Fruit fly (Drosophila melanogaster) whole organism, embryonic: Measurements from ENCODE around the gene Ir7g.
A peak's percentile ranks its signal among the peaks of the same experiment; 100 is the strongest.

Source experiments
- Aef1 ChIP-seq: fragments of 200-800 bp; sonication (Bioruptor generic); IDR thresholded peaks from 3 replicates; pipeline ENCODE4 v1.3.6; 2022; ENCODE audit warnings: missing biosample characterization, missing genetic modification characterization
- C15 ChIP-seq: fragments of 200-800 bp; sonication (Bioruptor generic); IDR thresholded peaks from 3 replicates; pipeline ENCODE4 v1.3.6; 2022; ENCODE audit warnings: missing biosample characterization, missing genetic modification characterization
- CG12104 ChIP-seq: fragments of 200-800 bp; sonication (Bioruptor generic); optimal IDR thresholded peaks from 3 replicates; lab custom pipeline; 2016; ENCODE audit warnings: missing biosample characterization, missing genetic modification characterization
- CG13287 ChIP-seq: fragments of 200-800 bp; sonication (Bioruptor generic); IDR thresholded peaks from 2 replicates; pipeline ENCODE4 v1.3.6; 2022; ENCODE audit warnings: missing biosample characterization, missing genetic modification characterization; ENCODE audit not compliant: partially characterized antibody
- CG15073 ChIP-seq: fragments of 200-800 bp; sonication (Bioruptor generic); optimal IDR thresholded peaks from 2 replicates; lab custom pipeline; 2016; ENCODE audit warnings: missing biosample characterization, missing genetic modification characterization
- CG17328 ChIP-seq: fragments of 200-800 bp; sonication (Bioruptor generic); IDR thresholded peaks from 2 replicates; pipeline ENCODE4 v1.3.6; 2022; ENCODE audit warnings: missing biosample characterization, missing genetic modification characterization
- CG17359 ChIP-seq: fragments of 200-800 bp; sonication (Bioruptor generic); optimal IDR thresholded peaks from 3 replicates; lab custom pipeline; 2018; ENCODE audit warnings: missing biosample characterization, mild to moderate bottlenecking, missing genetic modification characterization, moderate library complexity
- CG17829 ChIP-seq: fragments of 200-800 bp; optimal IDR thresholded peaks from 2 replicates; lab custom pipeline; 2019; ENCODE audit warnings: missing biosample characterization, mild to moderate bottlenecking, missing genetic modification characterization, moderate library complexity
- CG6765 ChIP-seq: fragments of 200-800 bp; sonication (Bioruptor generic); optimal IDR thresholded peaks from 3 replicates; lab custom pipeline; 2017; ENCODE audit warnings: missing biosample characterization, mild to moderate bottlenecking, missing genetic modification characterization
- CG7556 ChIP-seq: fragments of 200-800 bp; sonication (Bioruptor generic); optimal IDR thresholded peaks from 2 replicates; lab custom pipeline; 2017; ENCODE audit warnings: missing biosample characterization, mild to moderate bottlenecking, missing genetic modification characterization
- CG7928 ChIP-seq: fragments of 200-800 bp; sonication (Bioruptor generic); optimal IDR thresholded peaks from 2 replicates; lab custom pipeline; 2017; ENCODE audit warnings: missing biosample characterization, mild to moderate bottlenecking, missing genetic modification characterization
- CG8478 ChIP-seq: fragments of >200 bp; optimal IDR thresholded peaks from 2 replicates; lab custom pipeline; 2018
- CG8924 ChIP-seq: fragments of 200-800 bp; optimal IDR thresholded peaks from 3 replicates; lab custom pipeline; 2019; ENCODE audit warnings: missing biosample characterization, mild to moderate bottlenecking, missing genetic modification characterization, moderate library complexity
- Chrac-16 ChIP-seq: fragments of 200-800 bp; sonication (Bioruptor generic); optimal IDR thresholded peaks from 3 replicates; lab custom pipeline; 2016; ENCODE audit warnings: missing biosample characterization, missing genetic modification characterization
- Deaf1 ChIP-seq: fragments of 200-800 bp; optimal IDR thresholded peaks from 3 replicates; lab custom pipeline; 2019; ENCODE audit warnings: missing biosample characterization, mild to moderate bottlenecking, missing genetic modification characterization, moderate library complexity
- Dek ChIP-seq: fragments of 200-800 bp; sonication (Bioruptor generic); optimal IDR thresholded peaks from 3 replicates; lab custom pipeline; 2019; ENCODE audit warnings: missing biosample characterization, mild to moderate bottlenecking, missing genetic modification characterization, moderate library complexity
- H2.0 ChIP-seq: fragments of 200-800 bp; sonication (Bioruptor generic); IDR thresholded peaks from 2 replicates; pipeline ENCODE4 v1.3.6; 2022; ENCODE audit warnings: missing biosample characterization, missing genetic modification characterization
- HLH54F ChIP-seq: fragments of 200-800 bp; sonication (Bioruptor generic); optimal IDR thresholded peaks from 3 replicates; lab custom pipeline; 2016; ENCODE audit warnings: missing biosample characterization, missing genetic modification characterization
- Hmx ChIP-seq: fragments of 200-800 bp; sonication (Bioruptor generic); optimal IDR thresholded peaks from 2 replicates; lab custom pipeline; 2016; ENCODE audit warnings: missing biosample characterization, missing genetic modification characterization
- Hr78 ChIP-seq, 2 experiments: fragments of 200-800 bp in 1 of 2; fragments of >200 bp in 1 of 2; sonication (Bioruptor generic) in 1 of 2; optimal IDR thresholded peaks; 2 replicates each; lab custom pipeline; 2017 to 2019; ENCODE audit warnings: missing biosample characterization in 2 of 2, missing genetic modification characterization in 2 of 2, mild to moderate bottlenecking in 1 of 2, moderate library complexity in 1 of 2
- MTF-1 ChIP-seq: fragments of 200-800 bp; sonication (Bioruptor generic); optimal IDR thresholded peaks from 2 replicates; lab custom pipeline; 2018; ENCODE audit warnings: missing biosample characterization, mild to moderate bottlenecking, missing genetic modification characterization, borderline replicate concordance
- Mes4 ChIP-seq: fragments of 200-800 bp; sonication (Bioruptor generic); optimal IDR thresholded peaks from 2 replicates; lab custom pipeline; 2016; ENCODE audit warnings: missing biosample characterization, missing genetic modification characterization
- NFAT ChIP-seq: fragments of 200-800 bp; sonication (Bioruptor generic); IDR thresholded peaks from 2 replicates; pipeline ENCODE4 v1.3.6; 2022; ENCODE audit warnings: missing biosample characterization, missing genetic modification characterization
- Rfx ChIP-seq: fragments of 200-800 bp; sonication (Bioruptor generic); IDR thresholded peaks from 2 replicates; pipeline ENCODE4 v1.3.6; 2022; ENCODE audit warnings: missing biosample characterization, missing genetic modification characterization
- Rx ChIP-seq: fragments of 200-800 bp; sonication (Bioruptor generic); IDR thresholded peaks from 2 replicates; pipeline ENCODE4 v1.3.6; 2022; ENCODE audit warnings: missing biosample characterization, missing genetic modification characterization
- Usf ChIP-seq: fragments of 200-800 bp; sonication (Bioruptor generic); optimal IDR thresholded peaks from 2 replicates; lab custom pipeline; 2017; ENCODE audit warnings: missing genotype, missing biosample characterization, missing genetic modification characterization
- ap ChIP-seq: fragments of 200-800 bp; sonication (Bioruptor generic); IDR thresholded peaks from 2 replicates; pipeline ENCODE4 v1.3.6; 2022; ENCODE audit warnings: missing biosample characterization, missing genetic modification characterization
- ash1 ChIP-seq: fragments of 200-800 bp; sonication (Bioruptor generic); optimal IDR thresholded peaks from 2 replicates; lab custom pipeline; 2018; ENCODE audit warnings: missing biosample characterization, mild to moderate bottlenecking, missing genetic modification characterization
- bab2 ChIP-seq: fragments of 200-800 bp; sonication (Bioruptor generic); optimal IDR thresholded peaks from 2 replicates; lab custom pipeline; 2016; ENCODE audit warnings: missing biosample characterization, missing genetic modification characterization
- cad ChIP-seq: fragments of >200 bp; optimal IDR thresholded peaks from 2 replicates; lab custom pipeline; 2017; ENCODE audit warnings: missing biosample characterization, missing genetic modification characterization
- chn ChIP-seq: fragments of 200-800 bp; sonication (Bioruptor generic); optimal IDR thresholded peaks from 2 replicates; lab custom pipeline; 2016; ENCODE audit warnings: missing biosample characterization, missing genetic modification characterization
- ci ChIP-seq: fragments of 200-800 bp; sonication (Bioruptor generic); IDR thresholded peaks from 3 replicates; pipeline ENCODE4 v1.3.6; 2022; ENCODE audit warnings: missing biosample characterization, missing genetic modification characterization
- croc ChIP-seq: fragments of 200-800 bp; sonication (Bioruptor generic); conservative IDR thresholded peaks from 3 replicates; pipeline ENCODE4 v1.3.6; 2022; ENCODE audit warnings: missing biosample characterization, missing genetic modification characterization
- dmrt11E ChIP-seq: fragments of 200-800 bp; sonication (Bioruptor generic); optimal IDR thresholded peaks from 3 replicates; lab custom pipeline; 2018; ENCODE audit warnings: missing biosample characterization, mild to moderate bottlenecking, missing genetic modification characterization, moderate library complexity
- ewg ChIP-seq: fragments of 200-800 bp; sonication (Bioruptor generic); optimal IDR thresholded peaks from 3 replicates; lab custom pipeline; 2017; ENCODE audit warnings: mild to moderate bottlenecking, missing biosample characterization, missing genetic modification reagents, missing genetic modification characterization
- hth ChIP-seq: fragments of >200 bp; optimal IDR thresholded peaks from 2 replicates; lab custom pipeline; 2017; ENCODE audit warnings: inconsistent platforms
- jumu ChIP-seq: fragments of 200-800 bp; sonication (Bioruptor generic); optimal IDR thresholded peaks from 3 replicates; lab custom pipeline; 2016; ENCODE audit warnings: missing biosample characterization, missing genetic modification characterization
- kni ChIP-seq: fragments of 200-800 bp; sonication (Bioruptor generic); optimal IDR thresholded peaks from 3 replicates; lab custom pipeline; 2017; ENCODE audit warnings: mild to moderate bottlenecking, missing biosample characterization, missing genetic modification reagents, missing genetic modification characterization
- lbe ChIP-seq: fragments of 200-800 bp; sonication (Bioruptor generic); optimal IDR thresholded peaks from 2 replicates; lab custom pipeline; 2016; ENCODE audit warnings: missing biosample characterization, mild to moderate bottlenecking, missing genetic modification characterization
- lilli ChIP-seq: fragments of 200-800 bp; sonication (Bioruptor generic); optimal IDR thresholded peaks from 3 replicates; lab custom pipeline; 2016; ENCODE audit warnings: missing biosample characterization, missing genetic modification characterization
- mam ChIP-seq: fragments of 200-800 bp; sonication (Bioruptor generic); optimal IDR thresholded peaks from 3 replicates; lab custom pipeline; 2016; ENCODE audit warnings: missing biosample characterization, missing genetic modification characterization
- oc ChIP-seq: fragments of 200-800 bp; sonication (Bioruptor generic); optimal IDR thresholded peaks from 2 replicates; lab custom pipeline; 2018; ENCODE audit warnings: missing biosample characterization, mild to moderate bottlenecking, missing genetic modification characterization, moderate library complexity
- pfk ChIP-seq: fragments of 200-800 bp; sonication (Bioruptor generic); optimal IDR thresholded peaks from 2 replicates; lab custom pipeline; 2018; ENCODE audit warnings: missing biosample characterization, mild to moderate bottlenecking, missing genetic modification characterization, moderate library complexity
- phol ChIP-seq: fragments of 200-800 bp; sonication (Bioruptor generic); optimal IDR thresholded peaks from 3 replicates; lab custom pipeline; 2018; ENCODE audit warnings: missing biosample characterization, mild to moderate bottlenecking, missing genetic modification characterization, moderate library complexity
- ranshi ChIP-seq: fragments of 200-800 bp; sonication (Bioruptor generic); IDR thresholded peaks from 2 replicates; pipeline ENCODE4 v1.3.6; 2022; ENCODE audit warnings: missing biosample characterization, missing genetic modification characterization
- repo ChIP-seq: fragments of 200-800 bp; sonication (Bioruptor generic); optimal IDR thresholded peaks from 2 replicates; lab custom pipeline; 2016; ENCODE audit warnings: missing biosample characterization, missing genetic modification characterization
- sc ChIP-seq, 3 experiments: fragments of >200 bp in 2 of 3; fragments of 200-800 bp in 1 of 3; sonication (Bioruptor generic) in 1 of 3; optimal IDR thresholded peaks; 2 replicates in 2 of 3; 3 replicates in 1 of 3; lab custom pipeline; 2017; ENCODE audit warnings: mild to moderate bottlenecking in 1 of 3, missing biosample characterization in 1 of 3, missing genetic modification characterization in 1 of 3, missing genetic modification reagents in 1 of 3
- sens-2 ChIP-seq: fragments of 200-800 bp; sonication (Bioruptor generic); IDR thresholded peaks from 2 replicates; pipeline ENCODE4 v1.3.6; 2022; ENCODE audit warnings: missing biosample characterization, missing genetic modification characterization
- unc-4 ChIP-seq: fragments of 200-800 bp; sonication (Bioruptor generic); IDR thresholded peaks from 2 replicates; pipeline ENCODE4 v1.3.6; 2022; ENCODE audit warnings: missing biosample characterization, missing genetic modification characterization; ENCODE audit not compliant: partially characterized antibody
- zfh2 ChIP-seq: fragments of 200-800 bp; sonication (Bioruptor generic); optimal IDR thresholded peaks from 2 replicates; lab custom pipeline; 2016; ENCODE audit warnings: missing biosample characterization, missing genetic modification characterization

The Ir7g gene

dm6 chrX:7891596-7892538, 7.4 kb downstream of the Ir7g start, which contains the start of gene Nek2 (continued):
- no peak for TF ChIP-seq CG17829 (tag; lab: Kevin White, UChicago)
- TF ChIP-seq hth (lab: Kevin White, UChicago): no peak
- TF ChIP-seq bab2 (GFP tag; lab: Kevin White, UChicago): no peak
- TF ChIP-seq ewg (GFP tag; lab: Kevin White, UChicago): no peak
- TF ChIP-seq CG7928 (GFP tag; lab: Kevin White, UChicago): no peak
- TF ChIP-seq CG17359 (tag; lab: Kevin White, UChicago): no peak
- TF ChIP-seq sens-2 (GFP tag; lab: Robert Waterston, UW): no peak
- TF ChIP-seq zfh2 (GFP tag; lab: Kevin White, UChicago): no peak
- TF ChIP-seq Chrac-16 (GFP tag; lab: Kevin White, UChicago): no peak
- TF ChIP-seq jumu (GFP tag; lab: Kevin White, UChicago): no peak
- no peak for TF ChIP-seq HLH54F (GFP tag; lab: Kevin White, UChicago)
- no peak for TF ChIP-seq unc-4 (GFP tag; lab: Robert Waterston, UW)
- TF ChIP-seq lilli (GFP tag; lab: Kevin White, UChicago): no peak
- TF ChIP-seq CG12104 (GFP tag; lab: Kevin White, UChicago): no peak
- no peak for TF ChIP-seq Usf (GFP tag; lab: Kevin White, UChicago)
- no peak for TF ChIP-seq CG8924 (tag; lab: Kevin White, UChicago)
- no peak for TF ChIP-seq chn
- TF ChIP-seq Rfx (GFP tag; lab: Robert Waterston, UW): no peak
- TF ChIP-seq mam: no peak
- no peak for TF ChIP-seq Dek (tag; lab: Kevin White, UChicago)
- no peak for TF ChIP-seq repo (GFP tag; lab: Kevin White, UChicago)
- no peak for TF ChIP-seq ranshi (GFP tag; lab: Robert Waterston, UW)
- TF ChIP-seq H2.0 (GFP tag; lab: Robert Waterston, UW): no peak
- 0 out of 2 replicates have a peak, but pooled peaks have one; percentile 3 for TF ChIP-seq Rx (GFP tag; lab: Robert Waterston, UW)
- no peak for TF ChIP-seq oc
- no peak for TF ChIP-seq Aef1 (GFP tag; lab: Robert Waterston, UW)
- TF ChIP-seq Hr78 (GFP tag; optimal IDR thresholded peaks at IDR 0.05; lab: Kevin White, UChicago): no peak
- TF ChIP-seq croc (GFP tag; lab: Robert Waterston, UW): no peak
- TF ChIP-seq dmrt11E (tag; lab: Kevin White, UChicago): peak; percentile 17
- no peak for TF ChIP-seq Mes4 (GFP tag; lab: Kevin White, UChicago)
- no peak for TF ChIP-seq sc (optimal IDR thresholded peaks at IDR 0.05; lab: Kevin White, UChicago)
- no peak for TF ChIP-seq sc (GFP tag; optimal IDR thresholded peaks at IDR 0.05; lab: Kevin White, UChicago)
- TF ChIP-seq CG8478 (lab: Kevin White, UChicago): no peak
- no peak for TF ChIP-seq ash1
- no peak for TF ChIP-seq Hmx (GFP tag; lab: Kevin White, UChicago)
- no peak for TF ChIP-seq CG7556 (GFP tag; lab: Kevin White, UChicago)
- TF ChIP-seq NFAT: no peak
- TF ChIP-seq phol (tag; lab: Kevin White, UChicago): peak; percentile 5
- TF ChIP-seq cad (GFP tag; lab: Kevin White, UChicago): peak; percentile 55
- no peak for TF ChIP-seq MTF-1 (GFP tag; lab: Kevin White, UChicago)
- no peak for TF ChIP-seq lbe (GFP tag; lab: Kevin White, UChicago)
- no peak for TF ChIP-seq CG17328 (GFP tag; lab: Robert Waterston, UW)
- no peak for TF ChIP-seq ci (GFP tag; lab: Robert Waterston, UW)
- no peak for TF ChIP-seq CG15073 (GFP tag; lab: Kevin White, UChicago)
- no peak for TF ChIP-seq ap
- TF ChIP-seq pfk (GFP tag; lab: Kevin White, UChicago): peak; percentile 43
- TF ChIP-seq Deaf1 (tag; lab: Kevin White, UChicago): no peak
- TF ChIP-seq CG6765: no peak
- no peak for TF ChIP-seq C15 (GFP tag; lab: Robert Waterston, UW)
- TF ChIP-seq CG13287: no peak
- peak; percentile 25 for TF ChIP-seq kni (GFP tag; lab: Kevin White, UChicago)
